Fruit fly (Drosophila melanogaster): ENCODE results near the gene Rpn12.

dm6 chr3L:16612152-16612551 lies 29.3 kb downstream of the Rpn12 start, which contains the start of gene CG4101:
- TF ChIP-seq Sin3A (optimal IDR thresholded peaks at IDR 0.05), result no peak
- no peak for TF ChIP-seq psq (optimal IDR thresholded peaks at IDR 0.05)
- no peak for TF ChIP-seq h (optimal IDR thresholded peaks at IDR 0.05)

Measured in Kc167 (cell line).